Fruit fly (Drosophila melanogaster) whole organism, adult: ENCODE data around the gene Zwilch.

Experiments used
- CG12768 ChIP-seq: fragments of 200-800 bp; sonication (Bioruptor generic); optimal IDR thresholded peaks from 2 replicates; lab custom pipeline; 2017; ENCODE audit warnings: missing biosample characterization, missing genetic modification characterization, mild to moderate bottlenecking, moderate library complexity, missing genetic modification reagents
- Mnt ChIP-seq: fragments of 200-800 bp; sonication (Bioruptor generic); optimal IDR thresholded peaks from 2 replicates; lab custom pipeline; 2016; ENCODE audit warnings: missing biosample characterization, mild to moderate bottlenecking, missing genetic modification characterization
- cic ChIP-seq: fragments of 200-800 bp; sonication (Bioruptor generic); optimal IDR thresholded peaks from 2 replicates; lab custom pipeline; 2017; ENCODE audit warnings: missing biosample characterization, mild to moderate bottlenecking, missing genetic modification characterization, moderate library complexity
- cnc ChIP-seq, 2 experiments: fragments of >200 bp; optimal IDR thresholded peaks; 2 replicates each; lab custom pipeline; 2017
- kay ChIP-seq: fragments of 200-800 bp; sonication (Bioruptor generic); peaks from one replicate; lab custom pipeline; 2016; ENCODE audit warnings: missing biosample characterization, missing genetic modification characterization, borderline replicate concordance
- pad ChIP-seq: fragments of 200-800 bp; sonication (Bioruptor generic); optimal IDR thresholded peaks from 3 replicates; lab custom pipeline; 2017; ENCODE audit warnings: missing biosample characterization, missing genetic modification characterization, mild to moderate bottlenecking, moderate library complexity, missing genetic modification reagents
- tj ChIP-seq: fragments of 200-800 bp; sonication (Bioruptor generic); optimal IDR thresholded peaks from 3 replicates; lab custom pipeline; 2017; ENCODE audit warnings: missing biosample characterization, mild to moderate bottlenecking, missing genetic modification characterization, moderate library complexity
- toe ChIP-seq: fragments of 200-800 bp; sonication (Bioruptor generic); optimal IDR thresholded peaks from 2 replicates; lab custom pipeline; 2016; ENCODE audit warnings: missing biosample characterization, missing genetic modification characterization

DNA sequence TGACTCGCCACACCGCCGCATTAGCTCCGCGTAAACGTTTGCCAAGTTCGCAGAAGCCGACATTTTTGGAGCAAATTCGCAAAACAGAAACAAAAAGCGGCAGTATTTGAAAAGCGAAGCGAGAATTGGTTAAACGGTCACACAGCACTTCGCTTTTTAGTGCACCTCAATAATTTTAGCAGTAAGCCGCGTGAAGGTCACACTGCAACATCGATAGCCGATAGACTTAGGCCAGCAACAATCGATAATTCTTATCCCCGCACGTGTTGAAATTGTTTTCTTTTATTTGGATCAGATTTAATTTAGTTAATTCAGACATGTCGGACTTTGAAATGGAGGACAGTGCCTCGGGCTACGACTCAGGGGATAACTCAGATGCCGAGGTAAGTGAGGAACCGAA, at the start of gene Zwilch, which contains the start of gene CG1542:
- no peak for TF ChIP-seq cic
- no peak for TF ChIP-seq cnc (optimal IDR thresholded peaks at IDR 0.05; lab: Kevin White, UChicago)
- TF ChIP-seq pad (GFP tag; lab: Kevin White, UChicago) = no peak
- peak; percentile 98 for TF ChIP-seq Mnt (GFP tag; lab: Kevin White, UChicago)
- no peak for TF ChIP-seq toe
- TF ChIP-seq CG12768 (GFP tag; lab: Kevin White, UChicago) = no peak
- no peak for TF ChIP-seq kay (GFP tag; lab: Kevin White, UChicago)
- no peak for TF ChIP-seq tj (GFP tag; lab: Kevin White, UChicago)
